Worm (Caenorhabditis elegans): ENCODE measurements around the gene Y116A8C.465.

ce11 chrIV:17104157-17104872 lies 39.3 kb downstream of the Y116A8C.465 start:
- no peak for TF ChIP-seq mep-1 (tag; optimal IDR thresholded peaks at IDR 0.05)
- TF ChIP-seq pha-4 (tag; optimal IDR thresholded peaks at IDR 0.05): no peak
- no peak for TF ChIP-seq unc-39 (tag; optimal IDR thresholded peaks at IDR 0.05)
- no peak for TF ChIP-seq mls-2 (tag; optimal IDR thresholded peaks at IDR 0.05)
- no peak for TF ChIP-seq nhr-237 (tag; optimal IDR thresholded peaks at IDR 0.05)
- no peak for TF ChIP-seq nhr-28 (tag; optimal IDR thresholded peaks at IDR 0.05)
- no peak for TF ChIP-seq unc-62 (GFP tag; optimal IDR thresholded peaks at IDR 0.05)
- no peak for TF ChIP-seq nhr-12 (tag; optimal IDR thresholded peaks at IDR 0.05)
- no peak for TF ChIP-seq drap-1 (GFP tag; optimal IDR thresholded peaks at IDR 0.05)
- no peak for TF ChIP-seq mab-5 (tag; optimal IDR thresholded peaks at IDR 0.05)
